Worm (Caenorhabditis elegans) whole organism, L4/young adult: Measurements from ENCODE around the gene W06B4.1.

Source experiments
- W03F9.2 ChIP-seq: fragments of 150-350 bp; optimal IDR thresholded peaks from 2 replicates; lab custom pipeline; 2014; ENCODE audit warnings: missing biosample characterization, missing genetic modification characterization
- dao-5 ChIP-seq: sonication (generic microtip); optimal IDR thresholded peaks from 2 replicates; lab custom pipeline; 2016; ENCODE audit warnings: missing genotype, missing genetic modification characterization, moderate library complexity, missing compliant biosample characterization
- him-1 ChIP-seq: sonication (generic microtip); optimal IDR thresholded peaks from 2 replicates; lab custom pipeline; 2016; ENCODE audit warnings: missing genotype, missing genetic modification reagents, missing genetic modification characterization, missing compliant biosample characterization

The W06B4.1 gene

DNA sequence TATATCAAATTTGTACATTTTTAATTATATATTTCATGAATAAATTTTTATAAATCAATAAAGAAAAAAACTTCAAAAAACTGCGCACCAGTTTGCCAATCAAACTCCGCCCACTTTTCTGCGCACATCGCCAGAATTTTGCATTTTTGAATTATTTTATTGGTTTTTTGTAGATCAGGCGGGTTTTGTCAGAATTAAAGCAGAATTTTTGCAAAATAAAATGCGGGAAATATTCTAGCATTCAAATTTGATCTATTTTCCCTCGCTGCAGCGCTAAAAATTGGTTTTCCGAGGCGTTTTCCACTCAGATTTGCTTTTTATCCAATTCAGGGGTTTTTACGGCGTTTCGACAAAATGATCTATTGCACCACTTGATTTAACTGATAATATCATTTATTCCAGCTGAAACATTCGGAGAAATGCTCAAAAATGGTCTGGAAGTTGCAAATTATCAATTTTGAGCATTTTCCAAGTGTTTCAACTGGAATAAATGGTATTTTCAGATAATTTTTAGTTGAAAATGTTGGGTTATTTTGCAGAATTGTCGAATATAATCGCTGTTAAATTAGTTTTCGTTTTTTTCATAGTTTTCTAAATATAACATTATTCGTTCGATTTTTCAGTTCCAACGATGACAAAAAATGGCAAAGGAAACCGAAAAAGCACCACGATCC lies at the start of gene W06B4.1:
W06B4.1 (plus strand) TSS at position 624 of the 674 bp plus-strand sequence.
- TF ChIP-seq dao-5 (tag; lab: Kevin White, UChicago) (no peak), him-1 (tag; lab: Kevin White, UChicago) (no peak), W03F9.2 (no peak)

DNA sequence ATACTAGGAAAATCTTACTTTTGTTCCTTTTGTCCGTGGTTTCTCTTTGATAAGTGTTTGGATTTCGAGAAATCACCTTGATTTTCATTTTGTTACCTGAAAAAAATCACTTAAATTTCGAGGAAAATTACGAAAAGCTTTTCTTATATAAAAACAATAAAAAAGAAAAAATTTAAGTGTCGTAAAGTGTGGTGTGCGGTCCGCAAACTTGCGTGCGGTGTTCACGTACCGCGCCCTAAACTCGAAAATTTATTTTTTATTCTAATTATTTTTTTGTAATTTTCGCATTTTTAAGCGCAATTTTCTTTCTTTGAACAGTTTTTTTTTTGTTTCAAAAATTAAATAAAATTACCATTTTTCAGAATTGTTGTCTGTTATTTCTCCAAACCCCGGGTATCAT lies 46.6 kb upstream of the W06B4.1 start, which contains the start of the genes dcaf-13 and toe-1:
dcaf-13 (minus strand) TSS at position 96 of the 400 bp plus-strand sequence.
toe-1 (plus strand) TSS at position 361 of the 400 bp plus-strand sequence.
- TF ChIP-seq dao-5 (tag; lab: Kevin White, UChicago) (no peak), him-1 (tag; lab: Kevin White, UChicago) (no peak), W03F9.2 (peak; percentile 30)

DNA sequence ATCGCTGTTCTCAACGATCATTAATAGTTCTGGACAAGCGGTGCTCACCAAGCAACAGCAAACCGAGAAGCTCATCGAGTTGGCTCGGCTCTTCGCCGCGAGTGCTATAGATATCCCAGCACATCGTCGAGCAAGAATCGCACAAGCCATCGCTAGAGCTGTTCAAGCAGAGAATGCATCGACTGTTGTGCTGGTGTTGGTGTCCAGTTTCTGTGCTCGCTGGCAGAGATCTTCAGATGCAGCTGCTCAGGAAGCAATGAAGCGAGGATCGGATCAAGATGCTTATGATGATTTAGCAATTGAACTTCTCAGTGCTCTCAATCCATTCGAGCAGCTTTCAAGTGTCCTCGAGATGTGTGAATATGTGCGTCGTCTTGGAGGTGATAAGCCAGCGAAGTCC lies 43.3 kb upstream of the W06B4.1 start:
- TF ChIP-seq W03F9.2, result no peak
- TF ChIP-seq him-1 (tag; lab: Kevin White, UChicago), result no peak
- no peak for TF ChIP-seq dao-5 (tag; lab: Kevin White, UChicago)

DNA sequence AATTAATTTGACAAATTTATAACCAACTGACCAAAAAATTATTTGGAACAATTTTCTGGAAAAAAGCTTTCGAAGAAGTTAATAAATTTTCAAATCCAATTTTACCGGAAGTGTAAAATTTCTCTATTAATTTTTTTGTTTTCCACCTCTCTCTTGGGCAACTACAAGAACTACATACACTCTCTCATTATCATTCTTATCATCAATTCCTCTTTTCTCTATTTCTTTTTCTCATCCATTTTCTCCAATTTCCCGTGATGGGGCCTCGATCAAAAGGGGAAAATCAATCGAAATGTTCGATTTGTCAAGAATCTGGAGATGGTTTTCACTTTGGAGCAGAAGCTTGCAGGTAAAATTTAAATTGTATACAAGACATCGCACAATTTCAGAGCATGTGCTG lies 38.2 kb upstream of the W06B4.1 start, which contains the start of gene nhr-109:
nhr-109 (plus strand) TSS at position 222 of the 400 bp plus-strand sequence.
- no peak for TF ChIP-seq W03F9.2
- TF ChIP-seq him-1 (tag; lab: Kevin White, UChicago), result no peak
- TF ChIP-seq dao-5 (tag; lab: Kevin White, UChicago), result no peak

DNA sequence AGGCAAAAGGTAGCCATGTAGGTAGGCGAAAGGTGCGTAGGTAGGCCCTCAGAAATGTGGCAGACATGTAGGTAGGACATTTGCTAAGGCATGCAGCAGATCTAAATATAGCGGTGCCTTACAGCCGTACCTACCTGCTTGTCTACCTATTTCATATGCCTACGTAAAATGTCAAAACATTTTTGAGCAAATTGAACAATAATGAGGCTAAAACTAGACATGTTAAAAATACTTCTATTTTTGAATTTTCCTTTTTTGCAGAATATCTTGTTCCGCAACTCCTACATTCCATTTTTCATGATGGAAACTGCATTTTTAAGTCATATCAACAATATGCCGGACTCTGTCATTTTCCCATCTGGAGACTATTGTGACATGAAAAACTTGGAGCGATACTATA lies 37.1 kb upstream of the W06B4.1 start:
- TF ChIP-seq him-1 (tag; lab: Kevin White, UChicago) (no peak), W03F9.2 (no peak), dao-5 (tag; lab: Kevin White, UChicago) (no peak)

DNA sequence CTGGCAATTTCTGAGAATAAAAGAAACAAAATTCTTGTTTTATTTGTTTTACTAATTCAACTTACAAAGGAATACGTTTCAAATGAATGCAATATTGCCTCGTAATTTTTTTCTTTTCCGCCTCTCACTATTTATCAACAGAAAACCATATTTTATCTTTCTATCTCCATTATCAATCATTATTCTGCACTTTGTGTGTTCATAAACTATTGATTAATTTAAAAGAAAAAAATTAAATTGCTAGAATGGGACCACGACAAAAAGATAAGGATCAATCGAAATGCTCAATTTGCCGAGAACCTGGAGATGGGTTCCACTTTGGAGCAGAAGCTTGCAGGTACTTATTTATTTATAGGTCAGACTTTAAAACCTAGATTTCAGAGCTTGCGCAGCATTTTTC lies 36.3 kb upstream of the W06B4.1 start, which contains the start of gene nhr-273:
nhr-273 (plus strand) TSS at position 167 of the 400 bp plus-strand sequence.
- no peak for TF ChIP-seq dao-5 (tag; lab: Kevin White, UChicago)
- TF ChIP-seq him-1 (tag; lab: Kevin White, UChicago), result no peak
- TF ChIP-seq W03F9.2, result no peak

DNA sequence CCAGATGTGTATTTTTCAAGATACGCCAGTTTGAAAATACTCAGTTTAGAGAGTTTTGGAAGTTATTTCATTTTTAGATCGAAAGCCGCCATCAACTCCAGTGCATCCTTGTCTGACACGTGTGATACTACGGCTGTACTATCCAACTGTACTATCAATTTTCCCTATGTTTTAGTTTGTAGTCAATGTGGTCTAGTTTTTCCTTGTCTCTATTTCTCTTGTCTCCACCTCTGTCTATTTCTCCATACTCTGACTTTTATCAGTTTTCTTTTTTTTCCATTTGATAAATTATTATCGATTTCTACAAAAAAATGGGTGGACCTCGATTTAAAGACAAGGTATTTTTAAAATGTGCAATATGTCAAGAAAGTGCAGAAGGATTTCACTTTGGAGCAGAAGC lies 32.8 kb upstream of the W06B4.1 start, which contains the start of gene nhr-16:
nhr-16 (plus strand) TSS at position 205 of the 400 bp plus-strand sequence.
- TF ChIP-seq W03F9.2 (no peak), him-1 (tag; lab: Kevin White, UChicago) (no peak), dao-5 (tag; lab: Kevin White, UChicago) (no peak)

DNA sequence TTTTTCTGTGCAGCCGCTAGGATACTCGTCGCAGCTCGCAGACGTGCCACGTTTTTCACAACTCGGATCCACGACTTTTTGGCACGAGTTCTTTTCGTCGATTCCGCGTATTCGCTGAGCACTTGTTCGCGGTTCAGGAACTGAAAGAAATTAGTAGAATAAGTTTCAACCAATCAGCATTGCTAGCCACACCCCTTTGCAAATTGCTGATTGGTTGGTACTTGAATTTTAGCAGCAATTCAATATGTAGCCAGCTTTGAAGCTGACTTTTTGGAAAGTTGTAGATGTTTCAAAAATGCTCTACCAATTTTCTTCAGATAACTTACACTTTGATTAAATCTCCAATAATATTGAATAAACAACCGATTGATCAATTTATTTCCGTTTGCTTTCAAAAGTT lies 30.1 kb upstream of the W06B4.1 start:
- TF ChIP-seq dao-5 (tag; lab: Kevin White, UChicago) (no peak), him-1 (tag; lab: Kevin White, UChicago) (no peak), W03F9.2 (no peak)

DNA sequence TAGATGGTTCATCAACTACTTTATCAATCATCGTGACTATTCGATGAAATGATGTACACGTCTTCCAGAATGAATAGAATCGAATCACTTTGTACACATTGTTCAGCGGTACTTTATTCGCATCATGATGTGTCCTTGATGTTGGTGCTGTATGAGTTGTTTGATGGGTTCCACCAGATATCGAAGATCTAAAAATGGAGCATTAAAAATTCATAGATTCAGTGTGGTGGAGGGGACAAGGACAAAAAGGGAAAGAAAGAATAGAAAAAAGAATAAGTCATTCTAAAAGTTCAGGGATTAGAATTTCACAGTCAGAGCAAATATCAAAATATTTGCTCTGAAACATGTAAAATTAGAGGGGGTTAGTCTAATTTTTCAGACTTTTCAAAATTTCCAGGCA lies 26.6 kb upstream of the W06B4.1 start:
- TF ChIP-seq W03F9.2 (no peak), him-1 (tag; lab: Kevin White, UChicago) (no peak), dao-5 (tag; lab: Kevin White, UChicago) (no peak)

DNA sequence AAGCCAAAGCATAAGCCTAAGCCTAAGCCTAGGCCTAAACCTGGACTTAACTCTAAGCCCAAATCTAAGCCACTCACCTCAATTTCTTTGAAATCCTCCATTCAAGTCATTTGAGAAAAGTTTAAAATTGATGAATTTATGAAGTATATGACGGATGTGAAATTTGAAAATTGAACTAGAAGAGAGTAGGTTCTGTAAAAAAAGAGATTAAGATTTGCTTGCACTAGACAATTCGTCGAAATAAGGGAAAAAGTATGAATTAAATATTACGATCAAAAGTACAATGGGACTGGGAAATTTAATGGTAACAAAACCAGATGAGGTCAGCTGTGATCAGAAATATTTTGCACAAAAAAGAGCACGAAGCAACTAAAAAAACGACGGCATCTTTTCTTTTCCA lies 18.3 kb upstream of the W06B4.1 start, which contains the start of gene twk-2:
twk-2 (minus strand) TSS at position 101 of the 400 bp plus-strand sequence.
- TF ChIP-seq dao-5 (tag; lab: Kevin White, UChicago) (no peak), W03F9.2 (no peak), him-1 (tag; lab: Kevin White, UChicago) (no peak)

DNA sequence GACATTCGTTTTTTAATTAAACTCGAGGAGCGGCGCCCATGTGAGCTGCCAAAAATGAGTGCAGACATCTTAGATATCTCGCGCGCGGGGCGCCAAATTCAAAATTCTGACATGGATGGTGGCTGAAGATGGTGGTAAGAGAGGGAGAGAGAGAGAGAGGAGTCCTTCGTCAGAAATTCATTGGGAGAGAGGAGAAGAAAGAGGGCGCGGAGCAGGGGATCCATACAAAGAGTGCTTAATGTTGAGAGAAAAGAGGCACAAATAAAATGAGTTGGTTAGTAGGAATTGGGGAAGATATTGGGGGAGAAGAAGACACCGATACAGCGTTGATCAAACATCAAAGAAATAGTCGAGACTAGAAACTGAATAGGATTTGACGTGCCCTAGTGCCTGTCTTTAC lies 17.9 kb upstream of the W06B4.1 start:
- TF ChIP-seq W03F9.2 (no peak), dao-5 (tag; lab: Kevin White, UChicago) (no peak), him-1 (tag; lab: Kevin White, UChicago) (no peak)

DNA sequence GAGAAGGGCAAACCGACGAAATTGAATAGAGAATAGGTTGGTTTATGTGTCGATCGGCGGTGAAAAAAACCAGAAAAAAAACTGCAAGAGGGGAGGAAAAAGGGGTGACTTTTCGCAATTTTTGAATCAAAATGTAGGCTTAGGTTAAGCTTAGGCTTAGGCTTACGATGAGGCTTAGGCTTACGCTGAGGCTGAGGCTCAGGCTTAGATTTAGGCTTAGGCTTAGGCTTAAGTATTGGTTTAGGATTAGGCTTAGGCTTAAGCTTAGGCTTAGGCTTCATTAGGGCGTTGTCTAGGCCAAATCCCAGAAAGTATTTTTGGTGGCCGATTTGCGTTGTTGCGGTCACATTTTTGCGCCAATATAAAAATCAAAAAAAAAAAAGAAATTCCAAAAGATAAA lies 16.6 kb upstream of the W06B4.1 start:
- TF ChIP-seq dao-5 (tag; lab: Kevin White, UChicago), result no peak
- no peak for TF ChIP-seq him-1 (tag; lab: Kevin White, UChicago)
- no peak for TF ChIP-seq W03F9.2

DNA sequence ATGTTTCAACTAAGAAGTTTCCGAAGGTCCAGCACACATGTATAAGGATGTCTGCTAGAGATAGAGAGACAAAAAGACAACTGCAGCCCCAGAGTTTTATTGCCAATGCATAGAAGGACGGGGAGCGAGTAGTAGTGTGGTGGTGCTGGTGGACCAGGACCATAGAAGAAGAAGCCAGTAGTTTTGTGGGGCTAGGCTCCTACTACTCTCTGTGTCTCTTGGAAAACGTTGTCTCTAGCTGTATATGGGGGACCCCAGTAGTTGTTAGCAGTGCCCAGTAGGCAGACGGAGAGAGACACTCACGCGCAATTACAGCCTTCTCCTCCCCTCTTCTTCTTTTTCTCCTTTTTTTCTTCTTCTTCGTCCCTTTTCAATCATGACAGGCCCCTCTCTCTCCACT lies 15.4 kb upstream of the W06B4.1 start:
- TF ChIP-seq W03F9.2, result no peak
- TF ChIP-seq him-1 (tag; lab: Kevin White, UChicago), result peak; percentile 80

DNA sequence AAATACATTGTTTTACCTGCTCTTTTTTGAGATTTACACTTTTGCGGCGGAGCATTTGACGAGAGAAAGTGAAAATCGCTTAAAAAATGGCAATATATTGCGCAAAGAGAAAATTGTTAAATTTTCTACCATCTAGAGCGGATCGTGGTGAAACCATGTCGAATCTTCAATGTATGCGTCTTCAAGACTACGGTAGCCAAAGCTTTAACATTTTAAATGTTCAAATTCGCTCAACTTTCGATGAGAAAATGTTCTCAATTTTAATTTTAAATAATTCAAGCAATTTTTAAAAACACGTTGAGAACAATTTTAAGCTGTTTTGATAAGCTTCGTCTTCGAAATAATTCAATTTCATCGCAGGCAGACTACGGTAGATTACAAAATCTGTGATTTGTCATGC lies 11.1 kb upstream of the W06B4.1 start:
- TF ChIP-seq him-1 (tag; lab: Kevin White, UChicago) (no peak), dao-5 (tag; lab: Kevin White, UChicago) (no peak), W03F9.2 (no peak)

DNA sequence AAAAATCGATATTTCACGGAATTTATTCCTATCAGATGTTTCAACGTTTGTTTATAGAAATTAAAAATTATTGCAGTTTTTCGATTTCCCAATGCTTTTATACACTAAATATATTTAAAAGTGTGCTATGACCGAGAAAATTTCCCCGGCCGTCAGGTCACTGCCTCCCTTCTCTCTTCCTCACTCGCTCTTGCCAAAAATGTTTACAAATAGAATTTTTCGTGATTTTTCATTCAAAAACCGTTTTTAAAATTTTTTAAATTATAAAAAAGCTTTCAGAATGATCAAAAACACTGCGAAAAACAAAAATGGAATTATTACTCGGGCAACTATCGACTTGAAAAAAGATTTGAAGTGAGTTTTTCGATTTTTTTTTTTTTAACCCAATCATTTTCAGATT lies 10.5 kb upstream of the W06B4.1 start, which contains the start of the genes T12C9.7 and vps-18:
T12C9.7 (minus strand) TSS at position 101 of the 400 bp plus-strand sequence.
vps-18 (plus strand) TSS at position 280 of the 400 bp plus-strand sequence.
- no peak for TF ChIP-seq him-1 (tag; lab: Kevin White, UChicago)
- no peak for TF ChIP-seq dao-5 (tag; lab: Kevin White, UChicago)
